Fruit fly (Drosophila melanogaster): ENCODE results near the gene CG17732.

The CG17732 gene

DNA sequence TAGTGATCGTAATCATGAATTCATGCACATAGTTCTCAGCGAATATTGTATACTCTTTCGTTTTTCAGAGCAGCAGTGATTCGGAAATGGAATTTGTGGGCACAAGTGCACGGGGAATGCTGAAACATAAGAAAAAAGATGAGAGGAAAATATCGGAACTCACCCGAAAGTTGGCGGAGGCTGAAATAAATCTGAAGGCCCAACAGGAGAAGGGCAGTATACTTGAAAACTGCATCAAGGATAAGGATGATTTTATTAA lies 21.7 kb downstream of the CG17732 start:
- no peak for TF ChIP-seq Jra (GFP tag; optimal IDR thresholded peaks at IDR 0.05)
- TF ChIP-seq jim (GFP tag; optimal IDR thresholded peaks at IDR 0.05), result no peak
- no peak for TF ChIP-seq Hr78 (GFP tag; optimal IDR thresholded peaks at IDR 0.05)

- TF ChIP-seq Myc (optimal IDR thresholded peaks at IDR 0.05) (peak; percentile 64), CrebA (GFP tag; optimal IDR thresholded peaks at IDR 0.05; ENCODE audit: borderline replicate concordance) (no peak), sage (GFP tag; optimal IDR thresholded peaks at IDR 0.05) (peak; percentile 31), jim (GFP tag; optimal IDR thresholded peaks at IDR 0.05) (no peak), brk (GFP tag; optimal IDR thresholded peaks at IDR 0.05) (no peak), Hr83 (GFP tag; optimal IDR thresholded peaks at IDR 0.05; ENCODE audit: poor library complexity, severe bottlenecking) (peak; percentile 0), Vsx2 (GFP tag; optimal IDR thresholded peaks at IDR 0.05; ENCODE audit: partially characterized antibody) (peak; percentile 79), Sp1 (GFP tag; optimal IDR thresholded peaks at IDR 0.05) (no peak), Hnf4 (GFP tag; optimal IDR thresholded peaks at IDR 0.05) (no peak), rgr (GFP tag; optimal IDR thresholded peaks at IDR 0.05) (no peak), dmrt93B (GFP tag; optimal IDR thresholded peaks at IDR 0.05) (no peak), dsf (GFP tag; optimal IDR thresholded peaks at IDR 0.05; ENCODE audit: borderline replicate concordance) (no peak), lola (GFP tag; optimal IDR thresholded peaks at IDR 0.05) (no peak), psq (GFP tag; optimal IDR thresholded peaks at IDR 0.05) (no peak), HLH106 (tag; optimal IDR thresholded peaks at IDR 0.05) (no peak), foxo (GFP tag; optimal IDR thresholded peaks at IDR 0.05) (no peak), OdsH (GFP tag; optimal IDR thresholded peaks at IDR 0.05) (no peak), Abd-B (GFP tag; optimal IDR thresholded peaks at IDR 0.05) (no peak), Rel (GFP tag; optimal IDR thresholded peaks at IDR 0.05) (no peak), Rel (tag; optimal IDR thresholded peaks at IDR 0.05) (no peak), GATAd (GFP tag; optimal IDR thresholded peaks at IDR 0.05) (no peak), pan (optimal IDR thresholded peaks at IDR 0.05) (no peak), h (GFP tag; optimal IDR thresholded peaks at IDR 0.05) (no peak)
Measured at dm6 chr3L:20004442-20004869, 23.0 kb downstream of the CG17732 start.

dm6 chr3L:20005033-20005782 lies 23.7 kb downstream of the CG17732 start, which contains the start of gene kug:
Gene kug, plus strand, starts transcription at chr3L:20005301.
- TF ChIP-seq Myc (optimal IDR thresholded peaks at IDR 0.05) (no peak), fru (GFP tag; optimal IDR thresholded peaks at IDR 0.05) (no peak), Rel (GFP tag; optimal IDR thresholded peaks at IDR 0.05) (no peak), Rel (tag; optimal IDR thresholded peaks at IDR 0.05) (no peak), pan (optimal IDR thresholded peaks at IDR 0.05) (no peak), h (GFP tag; optimal IDR thresholded peaks at IDR 0.05) (no peak), brk (GFP tag; optimal IDR thresholded peaks at IDR 0.05) (no peak)

dm6 chr3L:20006269-20007265 lies 25.1 kb downstream of the CG17732 start:
- no peak for TF ChIP-seq Hr78 (GFP tag; optimal IDR thresholded peaks at IDR 0.05)
- no peak for TF ChIP-seq Hnf4 (GFP tag; optimal IDR thresholded peaks at IDR 0.05)
- peak; percentile 34 for TF ChIP-seq tai (GFP tag; optimal IDR thresholded peaks at IDR 0.05)
- no peak for TF ChIP-seq brk (GFP tag; optimal IDR thresholded peaks at IDR 0.05)
- TF ChIP-seq HLH106 (tag; optimal IDR thresholded peaks at IDR 0.05), result no peak
- TF ChIP-seq usp (GFP tag; optimal IDR thresholded peaks at IDR 0.05), result no peak
- TF ChIP-seq Rel (GFP tag; optimal IDR thresholded peaks at IDR 0.05), result no peak
- peak; percentile 77 for TF ChIP-seq Rel (tag; optimal IDR thresholded peaks at IDR 0.05)
- no peak for TF ChIP-seq Myc (optimal IDR thresholded peaks at IDR 0.05)
- TF ChIP-seq woc (GFP tag; optimal IDR thresholded peaks at IDR 0.05), result no peak
- TF ChIP-seq dmrt93B (GFP tag; optimal IDR thresholded peaks at IDR 0.05), result no peak
- no peak for TF ChIP-seq GATAd (GFP tag; optimal IDR thresholded peaks at IDR 0.05)
- no peak for TF ChIP-seq Abd-B (GFP tag; optimal IDR thresholded peaks at IDR 0.05)
- no peak for TF ChIP-seq Jra (GFP tag; optimal IDR thresholded peaks at IDR 0.05)
- no peak for TF ChIP-seq Sp1 (GFP tag; optimal IDR thresholded peaks at IDR 0.05)

DNA sequence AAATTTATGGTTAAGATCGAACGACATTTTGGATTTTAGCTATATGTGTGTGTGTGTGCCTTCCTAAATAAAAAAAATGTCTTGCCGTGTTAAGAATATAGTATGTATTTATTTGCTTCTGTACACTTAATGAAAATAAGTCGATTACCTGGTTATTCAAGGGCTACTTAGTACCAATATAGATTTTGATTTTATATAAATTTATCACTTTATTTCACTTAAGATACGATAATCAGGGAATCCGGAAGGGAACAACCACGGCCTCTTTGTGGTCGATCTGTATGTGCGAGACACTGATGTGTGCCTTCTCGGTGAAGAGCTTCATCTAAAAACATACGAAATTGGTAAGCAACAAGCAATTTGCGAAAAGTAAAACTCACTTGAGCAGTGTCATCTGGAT lies 46.2 kb downstream of the CG17732 start, which contains the start of gene CG14183:
Gene CG14183 (minus strand): TSS at position 101 of the 400 bp plus-strand sequence.
- TF ChIP-seq Vsx2 (GFP tag; optimal IDR thresholded peaks at IDR 0.05; ENCODE audit: partially characterized antibody) (no peak), N (GFP tag; optimal IDR thresholded peaks at IDR 0.05) (no peak), CrebA (GFP tag; optimal IDR thresholded peaks at IDR 0.05; ENCODE audit: borderline replicate concordance) (no peak), tai (GFP tag; optimal IDR thresholded peaks at IDR 0.05) (no peak), brk (GFP tag; optimal IDR thresholded peaks at IDR 0.05) (no peak), Abd-B (GFP tag; optimal IDR thresholded peaks at IDR 0.05) (no peak), usp (GFP tag; optimal IDR thresholded peaks at IDR 0.05) (no peak), CG32264 (GFP tag; optimal IDR thresholded peaks at IDR 0.05) (no peak), HLH106 (tag; optimal IDR thresholded peaks at IDR 0.05) (no peak), dsf (GFP tag; optimal IDR thresholded peaks at IDR 0.05; ENCODE audit: borderline replicate concordance) (no peak), Dif (GFP tag; optimal IDR thresholded peaks at IDR 0.05; ENCODE audit: partially characterized antibody) (no peak), lola (GFP tag; optimal IDR thresholded peaks at IDR 0.05) (no peak), psq (GFP tag; optimal IDR thresholded peaks at IDR 0.05) (no peak), Mio (GFP tag; optimal IDR thresholded peaks at IDR 0.05) (no peak), rgr (GFP tag; optimal IDR thresholded peaks at IDR 0.05) (no peak), woc (GFP tag; optimal IDR thresholded peaks at IDR 0.05) (no peak)
